Worm (Caenorhabditis elegans): Measurements from ENCODE around the gene mec-9.

The mec-9 gene

DNA sequence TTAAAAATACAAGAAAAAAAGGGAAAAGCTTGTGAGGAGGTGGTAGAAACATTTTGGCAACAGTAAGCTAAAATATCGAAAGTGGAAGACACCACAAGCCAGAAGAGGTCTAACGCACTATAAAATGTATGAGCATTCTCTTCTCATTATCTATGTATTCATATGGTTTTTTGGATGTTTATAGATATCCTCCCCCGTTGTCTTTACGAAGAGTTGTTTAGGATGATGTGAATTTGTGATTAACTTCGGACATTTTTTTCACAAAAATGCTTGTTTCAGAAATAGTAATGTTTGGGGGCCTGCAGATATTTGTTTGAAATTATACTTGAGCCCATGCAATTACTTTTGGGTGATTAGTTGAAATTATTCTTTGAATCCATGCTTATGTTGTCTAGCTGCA lies at the start of gene mec-9:
Gene mec-9 (minus strand): TSS at position 101 of the 400 bp plus-strand sequence.
- TF ChIP-seq dao-5 (tag; optimal IDR thresholded peaks at IDR 0.05), result no peak
- TF ChIP-seq him-1 (tag; optimal IDR thresholded peaks at IDR 0.05), result no peak
- TF ChIP-seq W03F9.2 (tag; optimal IDR thresholded peaks at IDR 0.05), result no peak

ce11 chrV:9964152-9964785 lies 49.3 kb upstream of the mec-9 start:
- TF ChIP-seq W03F9.2 (tag; optimal IDR thresholded peaks at IDR 0.05) (no peak), him-1 (tag; optimal IDR thresholded peaks at IDR 0.05) (peak; percentile 26)

ce11 chrV:9962916-9963315 lies 48.0 kb upstream of the mec-9 start:
- TF ChIP-seq dao-5 (tag; optimal IDR thresholded peaks at IDR 0.05), result no peak
- TF ChIP-seq him-1 (tag; optimal IDR thresholded peaks at IDR 0.05), result no peak
- TF ChIP-seq W03F9.2 (tag; optimal IDR thresholded peaks at IDR 0.05), result no peak

DNA sequence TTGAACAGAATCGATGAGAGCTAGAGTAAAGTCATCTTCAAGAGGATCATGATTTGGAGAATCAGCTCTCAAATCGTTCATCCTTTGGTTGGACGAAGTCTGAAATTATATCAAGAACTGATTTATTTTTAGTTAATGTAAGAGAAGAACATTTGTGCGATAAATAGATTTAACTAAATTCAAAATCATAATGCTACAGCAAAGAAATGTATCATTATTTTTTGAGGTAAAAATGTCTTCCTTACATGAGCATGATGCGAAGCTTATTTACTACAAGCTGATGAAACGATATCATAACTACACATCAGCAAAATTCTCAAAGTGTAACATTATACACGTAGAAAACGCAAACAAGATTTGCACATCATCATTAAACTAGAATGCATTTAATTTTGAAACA lies 47.5 kb upstream of the mec-9 start, which contains the start of gene madf-4:
Gene madf-4 (minus strand): TSS at position 101 of the 400 bp plus-strand sequence.
- TF ChIP-seq W03F9.2 (tag; optimal IDR thresholded peaks at IDR 0.05) (no peak), dao-5 (tag; optimal IDR thresholded peaks at IDR 0.05) (no peak), him-1 (tag; optimal IDR thresholded peaks at IDR 0.05) (no peak)

DNA sequence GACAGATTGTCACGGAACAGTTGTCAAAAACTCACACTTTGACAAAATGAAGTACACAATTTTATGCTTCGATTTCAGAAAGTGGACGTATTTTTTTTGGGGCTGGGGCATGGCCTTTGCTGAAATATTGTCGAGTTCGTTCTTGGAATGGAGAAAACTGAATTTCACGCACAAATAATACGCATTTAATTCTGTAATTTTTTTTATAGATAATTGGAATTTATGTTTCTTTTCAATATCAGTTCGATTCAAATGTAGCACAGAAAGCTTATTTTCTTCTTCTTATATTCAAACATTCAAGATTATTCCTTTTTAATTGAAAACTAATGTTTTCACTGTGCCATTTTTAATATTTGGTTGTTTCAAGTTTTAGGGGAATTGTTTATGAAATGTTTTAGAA lies 45.5 kb upstream of the mec-9 start, which contains the start of gene T07C12.10:
Gene T07C12.10 (minus strand): TSS at position 101 of the 400 bp plus-strand sequence.
- TF ChIP-seq him-1 (tag; optimal IDR thresholded peaks at IDR 0.05), result no peak
- no peak for TF ChIP-seq dao-5 (tag; optimal IDR thresholded peaks at IDR 0.05)
- TF ChIP-seq W03F9.2 (tag; optimal IDR thresholded peaks at IDR 0.05), result no peak

DNA sequence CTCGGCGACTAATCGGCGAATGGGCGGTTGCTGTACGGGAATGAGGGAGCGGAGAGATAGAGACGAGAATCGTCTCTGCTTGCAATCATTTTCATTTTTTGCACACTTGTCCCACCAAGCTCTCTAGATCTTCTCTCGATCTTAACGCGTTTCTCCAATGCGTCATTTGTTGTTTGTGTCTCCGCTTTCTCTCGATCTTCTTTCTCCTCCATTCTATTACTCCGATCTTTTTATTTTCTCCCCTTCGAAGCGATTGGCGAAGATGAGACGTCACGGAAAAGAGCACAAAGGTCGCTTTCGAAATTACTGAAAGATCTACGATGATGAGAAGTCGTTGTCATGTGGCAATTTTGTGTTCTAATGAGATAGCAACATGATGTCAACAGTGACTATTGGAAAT lies 43.7 kb upstream of the mec-9 start:
- TF ChIP-seq dao-5 (tag; optimal IDR thresholded peaks at IDR 0.05) (no peak), him-1 (tag; optimal IDR thresholded peaks at IDR 0.05) (no peak), W03F9.2 (tag; optimal IDR thresholded peaks at IDR 0.05) (no peak)

ce11 chrV:9958231-9958630 lies 43.3 kb upstream of the mec-9 start, which contains the start of gene anmt-3:
TSS of gene anmt-3 (minus strand) at chrV:9958331.
- TF ChIP-seq W03F9.2 (tag; optimal IDR thresholded peaks at IDR 0.05), result no peak
- no peak for TF ChIP-seq dao-5 (tag; optimal IDR thresholded peaks at IDR 0.05)
- no peak for TF ChIP-seq him-1 (tag; optimal IDR thresholded peaks at IDR 0.05)

DNA sequence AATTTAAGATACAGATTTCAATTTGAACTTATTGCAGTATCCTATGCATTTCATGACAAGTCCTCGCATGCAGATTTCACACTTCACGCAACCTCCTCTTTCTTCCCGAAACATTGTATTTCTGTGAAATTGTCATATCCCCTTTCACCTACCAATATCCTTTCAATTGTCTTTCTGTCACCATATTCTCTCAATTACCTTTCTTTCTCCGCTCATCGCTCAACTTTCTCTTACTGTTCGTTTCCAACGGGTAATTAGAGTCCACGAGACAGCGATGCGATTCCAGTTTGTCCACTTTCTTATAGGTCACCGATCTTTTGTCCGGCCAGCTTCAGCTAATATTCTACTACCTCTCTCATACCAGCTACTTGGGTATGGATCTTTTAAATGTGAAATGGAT lies 37.5 kb upstream of the mec-9 start, which contains the start of gene mam-5:
Gene mam-5 (plus strand): TSS at position 304 of the 400 bp plus-strand sequence.
- TF ChIP-seq him-1 (tag; optimal IDR thresholded peaks at IDR 0.05) (no peak), W03F9.2 (tag; optimal IDR thresholded peaks at IDR 0.05) (no peak), dao-5 (tag; optimal IDR thresholded peaks at IDR 0.05) (no peak)

DNA sequence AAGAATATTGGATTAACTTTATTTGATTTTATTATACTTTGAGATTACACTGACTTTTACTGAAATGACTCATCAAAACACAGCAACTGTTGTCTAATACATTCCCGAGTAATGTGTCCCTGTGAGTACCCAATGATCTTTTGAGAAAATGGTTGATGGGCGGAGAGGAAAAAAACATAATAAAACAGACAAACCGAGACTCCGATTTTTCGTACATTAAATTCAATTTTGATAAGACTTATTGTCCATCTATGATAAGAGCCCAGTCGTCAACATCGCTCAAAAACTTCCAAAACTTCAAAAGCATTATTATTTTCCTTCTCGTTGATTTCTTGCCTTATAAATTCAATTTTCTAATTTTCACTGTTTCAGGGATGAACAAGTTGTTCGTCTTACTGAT lies 35.9 kb upstream of the mec-9 start, which contains the start of gene ttr-46:
Gene ttr-46 (plus strand): TSS at position 373 of the 400 bp plus-strand sequence.
- TF ChIP-seq dao-5 (tag; optimal IDR thresholded peaks at IDR 0.05) (no peak), W03F9.2 (tag; optimal IDR thresholded peaks at IDR 0.05) (no peak), him-1 (tag; optimal IDR thresholded peaks at IDR 0.05) (no peak)

DNA sequence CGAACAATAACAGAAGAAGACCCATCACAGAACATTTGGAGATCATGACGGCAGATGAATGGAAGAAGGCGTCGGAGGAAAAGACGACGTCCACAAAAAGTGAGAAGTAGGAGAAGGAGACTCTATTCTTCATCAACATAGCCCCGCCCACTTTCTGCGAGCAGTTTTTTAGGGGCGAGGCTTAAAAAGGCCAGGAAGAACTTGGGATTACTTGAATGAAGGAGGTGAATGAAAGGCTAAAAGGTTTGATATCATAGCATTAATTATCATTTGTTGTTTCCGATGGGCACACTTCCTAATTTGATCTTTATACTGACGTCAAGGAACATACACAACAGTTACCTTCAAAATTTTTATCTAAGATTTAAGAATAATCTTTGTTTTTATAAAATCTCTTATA lies 33.9 kb upstream of the mec-9 start, which contains the start of gene nlp-58:
Gene nlp-58 (minus strand): TSS at position 101 of the 400 bp plus-strand sequence.
- no peak for TF ChIP-seq him-1 (tag; optimal IDR thresholded peaks at IDR 0.05)
- TF ChIP-seq dao-5 (tag; optimal IDR thresholded peaks at IDR 0.05), result no peak
- no peak for TF ChIP-seq W03F9.2 (tag; optimal IDR thresholded peaks at IDR 0.05)

ce11 chrV:9944093-9944492 lies 29.2 kb upstream of the mec-9 start, which contains the start of gene sre-28:
TSS of gene sre-28 (plus strand) at chrV:9944393.
- TF ChIP-seq dao-5 (tag; optimal IDR thresholded peaks at IDR 0.05), result no peak
- no peak for TF ChIP-seq him-1 (tag; optimal IDR thresholded peaks at IDR 0.05)
- TF ChIP-seq W03F9.2 (tag; optimal IDR thresholded peaks at IDR 0.05), result no peak

DNA sequence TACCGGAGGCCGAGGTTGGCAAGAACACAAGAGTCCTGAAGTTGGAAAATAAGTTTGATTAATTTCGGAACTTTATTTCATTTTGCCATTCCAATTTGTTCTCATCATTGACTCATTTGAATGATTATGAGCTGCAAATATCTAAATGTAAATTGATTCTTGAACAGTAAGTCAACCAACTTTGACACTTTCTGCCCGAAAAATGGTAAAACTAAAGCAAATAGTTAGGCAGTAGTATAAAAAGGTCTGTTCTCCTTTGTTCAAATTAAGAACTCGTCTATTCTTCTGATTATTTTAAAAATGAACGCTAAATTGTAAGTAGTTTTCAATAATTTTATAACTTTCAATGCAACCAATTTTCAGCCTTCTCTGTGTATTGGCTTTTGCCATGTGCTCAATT lies 28.1 kb upstream of the mec-9 start, which contains the start of gene fipr-12:
Gene fipr-12 (plus strand): TSS at position 301 of the 400 bp plus-strand sequence.
- TF ChIP-seq him-1 (tag; optimal IDR thresholded peaks at IDR 0.05) (no peak), dao-5 (tag; optimal IDR thresholded peaks at IDR 0.05) (no peak)

ce11 chrV:9937435-9937834 lies 22.5 kb upstream of the mec-9 start, which contains the start of gene srj-33:
TSS of gene srj-33 (minus strand) at chrV:9937535.
- TF ChIP-seq dao-5 (tag; optimal IDR thresholded peaks at IDR 0.05), result no peak
- TF ChIP-seq him-1 (tag; optimal IDR thresholded peaks at IDR 0.05), result no peak
- no peak for TF ChIP-seq W03F9.2 (tag; optimal IDR thresholded peaks at IDR 0.05)

DNA sequence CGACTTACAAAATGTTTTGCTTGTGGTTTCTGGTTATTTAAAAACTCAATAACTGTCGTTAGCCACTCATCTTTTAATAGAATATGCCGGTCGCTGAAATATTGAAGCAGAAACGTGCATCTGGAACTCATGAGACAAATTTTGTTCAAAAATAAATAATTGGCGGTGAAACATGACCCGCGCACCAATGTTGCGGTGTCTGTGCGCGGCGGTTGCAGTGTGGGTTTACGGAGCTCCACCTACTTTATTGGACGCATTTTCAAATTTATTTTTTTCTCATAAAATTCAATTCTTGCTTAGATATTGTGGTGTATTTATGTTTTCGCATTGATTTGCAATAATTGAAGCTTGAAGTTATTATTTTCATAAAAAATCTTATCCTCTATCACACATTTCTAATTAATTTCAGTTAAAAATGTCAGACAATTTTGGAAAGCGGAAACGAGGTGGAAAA lies 15.7 kb upstream of the mec-9 start, which contains the start of the genes rmh-2 and suds-3:
Gene rmh-2 (minus strand): TSS at position 164 of the 454 bp plus-strand sequence.
Gene suds-3 (plus strand): TSS at position 404 of the 454 bp plus-strand sequence.
- TF ChIP-seq him-1 (tag; optimal IDR thresholded peaks at IDR 0.05), result no peak
- no peak for TF ChIP-seq dao-5 (tag; optimal IDR thresholded peaks at IDR 0.05)
- no peak for TF ChIP-seq W03F9.2 (tag; optimal IDR thresholded peaks at IDR 0.05)

Measured in whole organism, L4/young adult.